Fruit fly (Drosophila melanogaster) whole organism, embryonic: ENCODE results near the gene CG2875.

ENCODE experiments used
- CG10959 ChIP-seq: fragments of 200-800 bp; sonication (Bioruptor generic); IDR thresholded peaks from 2 replicates; pipeline ENCODE4 v1.3.6; 2022; ENCODE audit warnings: missing biosample characterization, missing genetic modification characterization
- CG11085 ChIP-seq: fragments of 200-800 bp; sonication (Bioruptor generic); IDR thresholded peaks from 2 replicates; pipeline ENCODE4 v1.3.6; 2022; ENCODE audit warnings: missing biosample characterization, missing genetic modification characterization
- CG11504 ChIP-seq: fragments of 200-800 bp; sonication (Bioruptor generic); optimal IDR thresholded peaks from 3 replicates; lab custom pipeline; 2019; ENCODE audit warnings: missing biosample characterization, mild to moderate bottlenecking, missing genetic modification characterization, moderate library complexity
- CG11723 ChIP-seq: fragments of 200-800 bp; sonication (Bioruptor generic); optimal IDR thresholded peaks from 2 replicates; lab custom pipeline; 2017; ENCODE audit warnings: missing biosample characterization, mild to moderate bottlenecking, missing genetic modification characterization
- CG13775 ChIP-seq: fragments of 200-800 bp; sonication (Bioruptor generic); optimal IDR thresholded peaks from 3 replicates; lab custom pipeline; 2017; ENCODE audit warnings: missing biosample characterization, mild to moderate bottlenecking, missing genetic modification characterization
- CG14710 ChIP-seq: fragments of 200-800 bp; sonication (Bioruptor generic); optimal IDR thresholded peaks from 3 replicates; lab custom pipeline; 2019; ENCODE audit warnings: missing biosample characterization, mild to moderate bottlenecking, missing genetic modification characterization, moderate library complexity
- CG15269 ChIP-seq: fragments of 200-800 bp; sonication (Bioruptor generic); optimal IDR thresholded peaks from 2 replicates; lab custom pipeline; 2018; ENCODE audit warnings: missing biosample characterization, mild to moderate bottlenecking, missing genetic modification characterization, moderate library complexity
- CG17912 ChIP-seq: fragments of 200-800 bp; sonication (Bioruptor generic); optimal IDR thresholded peaks from 2 replicates; lab custom pipeline; 2018; ENCODE audit warnings: missing biosample characterization, mild to moderate bottlenecking, missing genetic modification characterization
- CG18262 ChIP-seq: fragments of 200-800 bp; optimal IDR thresholded peaks from 3 replicates; lab custom pipeline; 2019; ENCODE audit warnings: missing biosample characterization, mild to moderate bottlenecking, missing genetic modification characterization, moderate library complexity
- CG33557 ChIP-seq: fragments of 200-800 bp; sonication (Bioruptor generic); optimal IDR thresholded peaks from 2 replicates; lab custom pipeline; 2019; ENCODE audit warnings: missing biosample characterization, mild to moderate bottlenecking, missing genetic modification characterization, moderate library complexity
- CG3407 ChIP-seq: fragments of 200-800 bp; sonication (Bioruptor generic); optimal IDR thresholded peaks from 2 replicates; lab custom pipeline; 2018; ENCODE audit warnings: missing biosample characterization, mild to moderate bottlenecking, missing genetic modification characterization
- CG3726 ChIP-seq: fragments of 200-800 bp; sonication (Bioruptor generic); IDR thresholded peaks from 3 replicates; pipeline ENCODE4, ENCODE4 v1.3.6; 2022; ENCODE audit warnings: missing biosample characterization, missing genetic modification characterization
- CG3995 ChIP-seq: fragments of 200-800 bp; sonication (Bioruptor generic); optimal IDR thresholded peaks from 3 replicates; lab custom pipeline; 2016; ENCODE audit warnings: missing biosample characterization, missing genetic modification characterization
- CG4404 ChIP-seq: fragments of 200-800 bp; sonication (Bioruptor generic); IDR thresholded peaks from 2 replicates; pipeline ENCODE4 v1.3.6; 2022; ENCODE audit warnings: missing biosample characterization, missing genetic modification characterization
- CG6254 ChIP-seq: fragments of 200-800 bp; sonication (Bioruptor generic); optimal IDR thresholded peaks from 3 replicates; lab custom pipeline; 2017; ENCODE audit warnings: mild to moderate bottlenecking, missing biosample characterization, missing genetic modification reagents, missing genetic modification characterization
- CG7839 ChIP-seq: fragments of 200-800 bp; sonication (Bioruptor generic); optimal IDR thresholded peaks from 3 replicates; lab custom pipeline; 2018; ENCODE audit warnings: missing biosample characterization, mild to moderate bottlenecking, missing genetic modification characterization, moderate library complexity
- CG8281 ChIP-seq: fragments of 200-800 bp; sonication (Bioruptor generic); optimal IDR thresholded peaks from 2 replicates; lab custom pipeline; 2018; ENCODE audit warnings: missing biosample characterization, mild to moderate bottlenecking, missing genetic modification characterization, moderate library complexity
- CG8290 ChIP-seq, 3 experiments: fragments of 200-800 bp; sonication (Bioruptor generic); optimal IDR thresholded peaks; 2 replicates each; lab custom pipeline; 2016 to 2019; ENCODE audit warnings: missing biosample characterization in 3 of 3, missing genetic modification characterization in 3 of 3, mild to moderate bottlenecking in 2 of 3, moderate library complexity in 1 of 3
- Dip2 ChIP-seq: fragments of 200-800 bp; sonication (Bioruptor generic); IDR thresholded peaks from 2 replicates; pipeline ENCODE4 v1.3.6; 2022; ENCODE audit warnings: missing biosample characterization, missing genetic modification characterization
- HLH3B ChIP-seq: fragments of 200-800 bp; sonication (Bioruptor generic); IDR thresholded peaks from 2 replicates; pipeline ENCODE4 v1.3.6; 2022; ENCODE audit warnings: missing biosample characterization, missing genetic modification characterization
- MESR4 ChIP-seq: fragments of 200-800 bp; sonication (Bioruptor generic); optimal IDR thresholded peaks from 2 replicates; lab custom pipeline; 2018; ENCODE audit warnings: missing biosample characterization, mild to moderate bottlenecking, missing genetic modification characterization, moderate library complexity
- Oaz ChIP-seq: fragments of 200-800 bp; sonication (Bioruptor generic); IDR thresholded peaks from 2 replicates; pipeline ENCODE4 v1.3.6; 2022; ENCODE audit warnings: missing biosample characterization, missing genetic modification characterization
- Rx ChIP-seq: fragments of 200-800 bp; sonication (Bioruptor generic); IDR thresholded peaks from 2 replicates; pipeline ENCODE4 v1.3.6; 2022; ENCODE audit warnings: missing biosample characterization, missing genetic modification characterization
- Six4 ChIP-seq: fragments of 200-800 bp; sonication (Bioruptor generic); optimal IDR thresholded peaks from 2 replicates; lab custom pipeline; 2016; ENCODE audit warnings: missing biosample characterization, missing genetic modification characterization
- Tbp ChIP-seq: fragments of >200 bp; optimal IDR thresholded peaks from 2 replicates; lab custom pipeline; 2018; ENCODE audit warnings: missing biosample characterization, missing genetic modification characterization
- Trl ChIP-seq, 3 experiments: fragments of >200 bp in 2 of 3; fragments of 200-800 bp in 1 of 3; sonication (Bioruptor generic) in 1 of 3; optimal IDR thresholded peaks; 2 replicates in 1 of 3; 3 replicates in 2 of 3; lab custom pipeline; 2016 to 2017; ENCODE audit warnings: missing biosample characterization in 1 of 3, missing genetic modification characterization in 1 of 3
- abd-A ChIP-seq: fragments of 200-800 bp; sonication (Bioruptor generic); optimal IDR thresholded peaks from 3 replicates; lab custom pipeline; 2019; ENCODE audit warnings: missing biosample characterization, mild to moderate bottlenecking, missing genetic modification characterization, moderate library complexity
- ap ChIP-seq: fragments of 200-800 bp; sonication (Bioruptor generic); IDR thresholded peaks from 2 replicates; pipeline ENCODE4 v1.3.6; 2022; ENCODE audit warnings: missing biosample characterization, missing genetic modification characterization
- bigmax ChIP-seq: fragments of 200-800 bp; sonication (Bioruptor generic); optimal IDR thresholded peaks from 2 replicates; lab custom pipeline; 2018; ENCODE audit warnings: missing biosample characterization, mild to moderate bottlenecking, missing genetic modification characterization
- bsh ChIP-seq, 2 experiments: fragments of 200-800 bp; sonication (Bioruptor generic); optimal IDR thresholded peaks; 2 replicates each; lab custom pipeline; 2017 to 2018; ENCODE audit warnings: mild to moderate bottlenecking in 2 of 2, missing biosample characterization in 2 of 2, missing genetic modification characterization in 2 of 2, moderate library complexity in 1 of 2
- cwo ChIP-seq: fragments of 200-800 bp; sonication (Bioruptor generic); optimal IDR thresholded peaks from 3 replicates; lab custom pipeline; 2017; ENCODE audit warnings: missing biosample characterization, missing genetic modification characterization, mild to moderate bottlenecking, moderate library complexity, missing genetic modification reagents
- dysf ChIP-seq: fragments of 200-800 bp; sonication (Bioruptor generic); IDR thresholded peaks from 3 replicates; pipeline ENCODE4 v1.3.6; 2022; ENCODE audit warnings: missing biosample characterization, missing genetic modification characterization
- en ChIP-seq: fragments of 200-800 bp; sonication (Bioruptor generic); optimal IDR thresholded peaks from 2 replicates; lab custom pipeline; 2016; ENCODE audit warnings: missing biosample characterization, missing genetic modification characterization
- fru ChIP-seq: fragments of >200 bp; optimal IDR thresholded peaks from 2 replicates; lab custom pipeline; 2017
- gce ChIP-seq: fragments of 200-800 bp; sonication (Bioruptor generic); IDR thresholded peaks from 3 replicates; pipeline ENCODE4 v1.3.6; 2022; ENCODE audit warnings: missing biosample characterization, missing genetic modification characterization
- gfzf ChIP-seq: fragments of 200-800 bp; sonication (Bioruptor generic); optimal IDR thresholded peaks from 2 replicates; lab custom pipeline; 2016; ENCODE audit warnings: missing biosample characterization, mild to moderate bottlenecking, missing genetic modification characterization, moderate library complexity
- hb ChIP-seq: fragments of 200-800 bp; sonication (Bioruptor generic); IDR thresholded peaks from 3 replicates; pipeline ENCODE4 v1.3.6; 2022; ENCODE audit warnings: missing biosample characterization, missing genetic modification characterization; ENCODE audit not compliant: partially characterized antibody
- hbn ChIP-seq: fragments of 200-800 bp; sonication (Bioruptor generic); IDR thresholded peaks from 2 replicates; pipeline ENCODE4 v1.3.6; 2022; ENCODE audit warnings: missing biosample characterization, missing genetic modification characterization; ENCODE audit not compliant: partially characterized antibody
- lola ChIP-seq, 3 experiments: fragments of >200 bp in 2 of 3; fragments of 200-800 bp in 1 of 3; sonication (Bioruptor generic) in 1 of 3; optimal IDR thresholded peaks; 2 replicates each; lab custom pipeline; 2017 to 2019; ENCODE audit warnings: missing biosample characterization in 3 of 3, missing genetic modification characterization in 3 of 3, mild to moderate bottlenecking in 1 of 3, moderate library complexity in 1 of 3
- nau ChIP-seq: fragments of 200-800 bp; sonication (Bioruptor generic); optimal IDR thresholded peaks from 3 replicates; lab custom pipeline; 2017; ENCODE audit warnings: missing biosample characterization, mild to moderate bottlenecking, missing genetic modification characterization, missing genetic modification reagents
- pan ChIP-seq, 4 experiments: fragments of >200 bp in 3 of 4; fragments of 200-800 bp in 1 of 4; sonication (Bioruptor generic) in 1 of 4; optimal IDR thresholded peaks in 3 of 4; IDR thresholded peaks in 1 of 4; 2 replicates each; pipeline versions ENCODE4 v1.3.6 to Lab custom; 2017 to 2022; ENCODE audit warnings: missing biosample characterization in 2 of 4, missing genetic modification characterization in 2 of 4, mixed read lengths in 1 of 4
- prd ChIP-seq, 3 experiments: fragments of >200 bp in 2 of 3; fragments of 200-800 bp in 1 of 3; sonication (Bioruptor generic) in 1 of 3; optimal IDR thresholded peaks in 2 of 3; IDR thresholded peaks in 1 of 3; 2 replicates in 2 of 3; 3 replicates in 1 of 3; pipeline versions ENCODE4 v1.3.6 to Lab custom; 2017 to 2022; ENCODE audit warnings: missing biosample characterization in 1 of 3, missing genetic modification characterization in 1 of 3
- sens ChIP-seq: fragments of 200-800 bp; sonication (Bioruptor generic); peaks from one replicate; lab custom pipeline; 2016; ENCODE audit warnings: missing biosample characterization, missing genetic modification characterization
- slou ChIP-seq: fragments of 200-800 bp; sonication (Bioruptor generic); optimal IDR thresholded peaks from 3 replicates; lab custom pipeline; 2016; ENCODE audit warnings: missing biosample characterization, missing genetic modification characterization
- slp2 ChIP-seq: fragments of 200-800 bp; sonication (Bioruptor generic); optimal IDR thresholded peaks from 2 replicates; lab custom pipeline; 2016; ENCODE audit warnings: missing biosample characterization, missing genetic modification characterization
- so ChIP-seq: fragments of 200-800 bp; sonication (Bioruptor generic); IDR thresholded peaks from 3 replicates; pipeline ENCODE4 v1.3.6; 2022; ENCODE audit warnings: missing biosample characterization, missing genetic modification characterization
- sob ChIP-seq: fragments of 200-800 bp; sonication (Bioruptor generic); IDR thresholded peaks from 2 replicates; pipeline ENCODE4 v1.3.6; 2022; ENCODE audit warnings: missing biosample characterization, missing genetic modification characterization
- tin ChIP-seq: fragments of 200-800 bp; sonication (Bioruptor generic); optimal IDR thresholded peaks from 3 replicates; lab custom pipeline; 2016; ENCODE audit warnings: missing biosample characterization, missing genetic modification characterization
- zfh2 ChIP-seq: fragments of 200-800 bp; sonication (Bioruptor generic); optimal IDR thresholded peaks from 2 replicates; lab custom pipeline; 2016; ENCODE audit warnings: missing biosample characterization, missing genetic modification characterization

CG2875 gene

DNA sequence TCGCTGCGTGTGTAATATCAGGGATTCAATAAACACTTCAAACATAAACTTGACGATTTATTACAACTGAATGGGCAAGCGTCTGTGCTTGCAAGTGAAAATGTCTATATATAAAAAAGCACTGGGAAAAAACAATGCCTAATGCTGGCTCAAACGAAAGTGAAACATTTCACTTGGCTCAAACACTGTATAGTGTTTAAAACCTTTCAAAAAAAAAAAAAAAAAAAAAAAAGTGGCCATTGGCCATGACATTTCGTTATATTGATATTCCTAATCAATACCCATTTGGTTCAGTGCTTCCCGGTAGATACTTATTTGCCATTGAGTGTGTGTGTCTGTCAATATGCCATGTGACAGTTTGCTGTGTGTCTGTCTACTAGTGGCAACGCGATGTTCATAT lies 34.6 kb downstream of the CG2875 start (continued):
- TF ChIP-seq zfh2 (peak; percentile 8), CG13775 (GFP tag; lab: Kevin White, UChicago) (no peak), fru (lab: Kevin White, UChicago) (no peak), hbn (GFP tag; lab: Robert Waterston, UW) (no peak), CG15269 (tag; lab: Kevin White, UChicago) (peak; percentile 26), CG33557 (no peak), abd-A (tag; lab: Kevin White, UChicago) (no peak), slp2 (GFP tag; lab: Kevin White, UChicago) (peak; percentile 55), nau (GFP tag; lab: Kevin White, UChicago) (no peak), pan (optimal IDR thresholded peaks at IDR 0.05; lab: Kevin White, UChicago) (no peak), pan (GFP tag; optimal IDR thresholded peaks at IDR 0.05 in 1 of 2, IDR thresholded peaks at IDR 0.05 in 1 of 2) (peak in 1 of 2 experiments; percentile 47), CG11085 (GFP tag; lab: Robert Waterston, UW) (no peak), ap (GFP tag; lab: Robert Waterston, UW) (no peak), CG17912 (no peak), tin (GFP tag; lab: Kevin White, UChicago) (no peak), Tbp (GFP tag; lab: Kevin White, UChicago) (no peak), CG11723 (GFP tag; lab: Kevin White, UChicago) (no peak), Dip2 (GFP tag; lab: Robert Waterston, UW) (no peak), gce (no peak), Six4 (no peak), CG6254 (GFP tag; lab: Kevin White, UChicago) (no peak), CG14710 (no peak), CG8290 (GFP tag; optimal IDR thresholded peaks at IDR 0.05; lab: Kevin White, UChicago) (no peak), CG8290 (tag; optimal IDR thresholded peaks at IDR 0.05; lab: Kevin White, UChicago) (no peak), Rx (no peak), sens (GFP tag; lab: Kevin White, UChicago) (peak; percentile 85), CG3407 (GFP tag; lab: Kevin White, UChicago) (no peak), Oaz (GFP tag; lab: Robert Waterston, UW) (no peak), CG18262 (tag; lab: Kevin White, UChicago) (no peak), CG11504 (tag; lab: Kevin White, UChicago) (peak; percentile 26), en (GFP tag; lab: Kevin White, UChicago) (no peak), so (GFP tag; lab: Robert Waterston, UW) (no peak), lola (GFP tag; optimal IDR thresholded peaks at IDR 0.05; lab: Kevin White, UChicago) (no peak), CG3995 (no peak), bigmax (GFP tag; lab: Kevin White, UChicago) (no peak), prd (optimal IDR thresholded peaks at IDR 0.05; lab: Kevin White, UChicago) (no peak), prd (GFP tag; IDR thresholded peaks at IDR 0.05; lab: Robert Waterston, UW) (peak; percentile 55; the same call in 1 of the 3 replicates), sob (GFP tag; lab: Robert Waterston, UW) (0 out of 2 replicates have a peak, but pooled peaks have one; percentile 44), hb (GFP tag; lab: Robert Waterston, UW) (no peak), bsh (GFP tag; optimal IDR thresholded peaks at IDR 0.05; lab: Kevin White, UChicago) (peak in 1 of 2 experiments; percentile 13), CG4404 (GFP tag; lab: Robert Waterston, UW) (no peak), cwo (no peak), dysf (GFP tag; lab: Robert Waterston, UW) (peak; percentile 46; the same call in 1 of the 3 replicates), CG8281 (tag; lab: Kevin White, UChicago) (no peak), gfzf (GFP tag; lab: Kevin White, UChicago) (no peak), CG10959 (GFP tag; lab: Robert Waterston, UW) (no peak), CG7839 (tag; lab: Kevin White, UChicago) (peak; percentile 5), Trl (optimal IDR thresholded peaks at IDR 0.05; lab: Kevin White, UChicago) (no peak), Trl (GFP tag; optimal IDR thresholded peaks at IDR 0.05; lab: Kevin White, UChicago) (no peak), MESR4 (GFP tag; lab: Kevin White, UChicago) (no peak), HLH3B (GFP tag; lab: Robert Waterston, UW) (peak; percentile 24; the same call in 1 of the 2 replicates), slou (peak; percentile 10), CG3726 (GFP tag; lab: Robert Waterston, UW) (no peak)
